Worm (Caenorhabditis elegans) whole organism, L1 larva: Measurements from ENCODE around the gene ZC204.17.
A peak's percentile ranks its signal among the peaks of the same experiment; 100 is the strongest.

Source experiments
- C16A3.4 ChIP-seq: fragments of 150-350 bp; optimal IDR thresholded peaks from 2 replicates; lab custom pipeline; 2014; ENCODE audit warnings: missing biosample characterization, missing genetic modification characterization
- F16B12.6 ChIP-seq: fragments of 150-350 bp; optimal IDR thresholded peaks from 2 replicates; lab custom pipeline; 2014; ENCODE audit warnings: missing biosample characterization, missing genetic modification characterization
- aha-1 ChIP-seq: fragments of 150-350 bp; optimal IDR thresholded peaks from 2 replicates; lab custom pipeline; 2014; ENCODE audit warnings: missing biosample characterization, missing genetic modification characterization
- aly-2 ChIP-seq: fragments of 150-350 bp; optimal IDR thresholded peaks from 2 replicates; lab custom pipeline; 2014; ENCODE audit warnings: missing biosample characterization, missing genetic modification characterization
- ama-1 ChIP-seq: fragments of 150-350 bp; optimal IDR thresholded peaks from 2 replicates; lab custom pipeline; 2014
- blmp-1 ChIP-seq: fragments of 150-350 bp; optimal IDR thresholded peaks from 2 replicates; lab custom pipeline; 2014; ENCODE audit warnings: missing biosample characterization, missing genetic modification characterization
- ceh-8 ChIP-seq: fragments of 200-800 bp; sonication (Bioruptor generic); optimal IDR thresholded peaks from 2 replicates; lab custom pipeline; 2018; ENCODE audit warnings: mild to moderate bottlenecking, missing genetic modification characterization, moderate library complexity, missing compliant biosample characterization
- ceh-82 ChIP-seq, 3 experiments: fragments of 150-350 bp in 1 of 3; sonication (generic microtip) in 2 of 3; optimal IDR thresholded peaks; 2 replicates each; lab custom pipeline; 2014 to 2017; ENCODE audit warnings: missing biosample characterization in 3 of 3, missing genetic modification characterization in 3 of 3
- ceh-90 ChIP-seq: sonication (generic microtip); optimal IDR thresholded peaks from 2 replicates; lab custom pipeline; 2016; ENCODE audit warnings: missing genetic modification characterization, missing compliant biosample characterization
- dpl-1 ChIP-seq, 3 experiments: fragments of 150-350 bp in 2 of 3; sonication (generic microtip) in 1 of 3; optimal IDR thresholded peaks; 2 replicates each; lab custom pipeline; 2014 to 2017; ENCODE audit warnings: missing biosample characterization in 3 of 3, missing genetic modification characterization in 3 of 3, missing genetic modification reagents in 3 of 3
- dsc-1 ChIP-seq: sonication (generic microtip); optimal IDR thresholded peaks from 2 replicates; lab custom pipeline; 2016; ENCODE audit warnings: mild to moderate bottlenecking, missing genetic modification characterization, missing compliant biosample characterization
- efl-1 ChIP-seq, 4 experiments: fragments of 150-350 bp; optimal IDR thresholded peaks in 3 of 4; peaks in 1 of 4; 1 replicate in 1 of 4; 2 replicates in 3 of 4; lab custom pipeline; 2014; ENCODE audit warnings: missing biosample characterization in 2 of 4, missing genetic modification characterization in 2 of 4, missing genetic modification reagents in 2 of 4
- efl-3 ChIP-seq: fragments of 200-800 bp; sonication (Bioruptor generic); optimal IDR thresholded peaks from 2 replicates; lab custom pipeline; 2018; ENCODE audit warnings: mild to moderate bottlenecking, missing genetic modification characterization, missing compliant biosample characterization
- egl-13 ChIP-seq: sonication (generic microtip); optimal IDR thresholded peaks from 2 replicates; lab custom pipeline; 2016; ENCODE audit warnings: missing genotype, missing genetic modification reagents, missing genetic modification characterization, missing compliant biosample characterization
- egl-27 ChIP-seq, 2 experiments: fragments of 150-350 bp in 1 of 2; sonication (generic microtip); optimal IDR thresholded peaks; 3 replicates each; lab custom pipeline; 2017 to 2018; ENCODE audit warnings: missing biosample characterization in 2 of 2, missing genetic modification characterization in 2 of 2, missing genetic modification reagents in 2 of 2
- elt-2 ChIP-seq: sonication (generic microtip); optimal IDR thresholded peaks from 2 replicates; lab custom pipeline; 2016; ENCODE audit warnings: missing genetic modification characterization, mild to moderate bottlenecking, inconsistent platforms, missing compliant biosample characterization, missing genetic modification reagents
- elt-3 ChIP-seq, 6 experiments: fragments of 150-350 bp in 1 of 6; sonication (generic microtip); optimal IDR thresholded peaks; 2 replicates each; lab custom pipeline; 2017 to 2018; ENCODE audit warnings: missing biosample characterization in 6 of 6, missing genetic modification characterization in 6 of 6, inconsistent platforms in 1 of 6
- ets-5 ChIP-seq: fragments of 200-800 bp; sonication (Bioruptor generic); IDR thresholded peaks from 2 replicates; pipeline ENCODE4 v1.3.6; 2022; ENCODE audit warnings: missing genetic modification characterization, missing compliant biosample characterization
- fkh-10 ChIP-seq: sonication (generic microtip); optimal IDR thresholded peaks from 2 replicates; lab custom pipeline; 2017; ENCODE audit warnings: missing biosample characterization, missing genetic modification reagents, missing genetic modification characterization
- fkh-8 ChIP-seq: sonication (generic microtip); optimal IDR thresholded peaks from 2 replicates; lab custom pipeline; 2016; ENCODE audit warnings: mild to moderate bottlenecking, missing genetic modification characterization, missing compliant biosample characterization
- fos-1 ChIP-seq: fragments of 150-350 bp; optimal IDR thresholded peaks from 2 replicates; lab custom pipeline; 2014; ENCODE audit warnings: missing biosample characterization, missing genetic modification characterization
- hlh-4 ChIP-seq: sonication (generic microtip); optimal IDR thresholded peaks from 2 replicates; lab custom pipeline; 2016; ENCODE audit warnings: mild to moderate bottlenecking, missing genetic modification characterization, missing compliant biosample characterization
- jun-1 ChIP-seq: fragments of 150-350 bp; optimal IDR thresholded peaks from 2 replicates; lab custom pipeline; 2014; ENCODE audit warnings: missing biosample characterization, missing genetic modification reagents, missing genetic modification characterization
- lin-14 ChIP-seq: fragments of 200-800 bp; sonication (Bioruptor generic); optimal IDR thresholded peaks from 2 replicates; lab custom pipeline; 2018; ENCODE audit warnings: mild to moderate bottlenecking, missing genetic modification characterization, moderate library complexity, missing compliant biosample characterization
- lin-35 ChIP-seq, 2 experiments: fragments of 150-350 bp; optimal IDR thresholded peaks; 2 replicates each; lab custom pipeline; 2014; ENCODE audit warnings: missing biosample characterization in 2 of 2, missing genetic modification characterization in 2 of 2, missing genetic modification reagents in 2 of 2
- mab-9 ChIP-seq: fragments of 200-800 bp; sonication (Bioruptor generic); IDR thresholded peaks from 2 replicates; pipeline ENCODE4 v1.3.6; 2022; ENCODE audit warnings: missing genetic modification reagents, missing genetic modification characterization, missing compliant biosample characterization
- mef-2 ChIP-seq: fragments of 150-350 bp; optimal IDR thresholded peaks from 2 replicates; lab custom pipeline; 2014; ENCODE audit warnings: missing biosample characterization, missing genetic modification characterization
- nhr-11 ChIP-seq: fragments of 150-350 bp; optimal IDR thresholded peaks from 2 replicates; lab custom pipeline; 2014; ENCODE audit warnings: missing biosample characterization, missing genetic modification characterization
- nhr-12 ChIP-seq: sonication (generic microtip); optimal IDR thresholded peaks from 2 replicates; lab custom pipeline; 2017; ENCODE audit warnings: missing biosample characterization, missing genetic modification characterization
- nhr-237 ChIP-seq: fragments of 150-350 bp; optimal IDR thresholded peaks from 2 replicates; lab custom pipeline; 2014; ENCODE audit warnings: missing biosample characterization, missing genetic modification characterization
- nhr-28 ChIP-seq: fragments of 150-350 bp; optimal IDR thresholded peaks from 2 replicates; lab custom pipeline; 2014; ENCODE audit warnings: missing biosample characterization, missing genetic modification characterization
- nhr-47 ChIP-seq: sonication (generic microtip); optimal IDR thresholded peaks from 2 replicates; lab custom pipeline; 2016; ENCODE audit warnings: mild to moderate bottlenecking, missing genetic modification characterization, moderate library complexity, missing compliant biosample characterization
- nhr-85 ChIP-seq: sonication (generic microtip); peaks from one replicate; lab custom pipeline; 2016; ENCODE audit warnings: missing genetic modification characterization, inconsistent platforms, missing compliant biosample characterization
- pag-3 ChIP-seq: sonication (generic microtip); optimal IDR thresholded peaks from 2 replicates; lab custom pipeline; 2017; ENCODE audit warnings: missing genetic modification characterization, mild to moderate bottlenecking, missing compliant biosample characterization, antibody characterized with exemption, borderline replicate concordance; ENCODE audit not compliant: insufficient read depth
- pqm-1 ChIP-seq: sonication (generic microtip); optimal IDR thresholded peaks from 3 replicates; lab custom pipeline; 2017; ENCODE audit warnings: missing biosample characterization, missing genetic modification characterization
- tlp-1 ChIP-seq: fragments of 150-350 bp; optimal IDR thresholded peaks from 2 replicates; lab custom pipeline; 2014; ENCODE audit warnings: missing biosample characterization, missing genetic modification characterization
- unc-130 ChIP-seq: fragments of 150-350 bp; optimal IDR thresholded peaks from 2 replicates; lab custom pipeline; 2017; ENCODE audit warnings: missing biosample characterization, missing genetic modification characterization, inconsistent platforms
- unc-30 ChIP-seq: sonication (generic microtip); optimal IDR thresholded peaks from 2 replicates; lab custom pipeline; 2017; ENCODE audit warnings: missing biosample characterization, missing genetic modification characterization
- unc-86 ChIP-seq: sonication (generic microtip); optimal IDR thresholded peaks from 2 replicates; lab custom pipeline; 2016; ENCODE audit warnings: missing genetic modification characterization, missing compliant biosample characterization
- vab-15 ChIP-seq: sonication (generic microtip); optimal IDR thresholded peaks from 2 replicates; lab custom pipeline; 2017; ENCODE audit warnings: missing genotype, mild to moderate bottlenecking, missing genetic modification characterization, missing compliant biosample characterization
- xbp-1 ChIP-seq: sonication (generic microtip); optimal IDR thresholded peaks from 2 replicates; lab custom pipeline; 2016; ENCODE audit warnings: missing genetic modification characterization, missing compliant biosample characterization
- zip-4 ChIP-seq: fragments of 200-800 bp; sonication (Bioruptor generic); optimal IDR thresholded peaks from 2 replicates; lab custom pipeline; 2018; ENCODE audit warnings: mild to moderate bottlenecking, missing genetic modification characterization, moderate library complexity, missing compliant biosample characterization
- ztf-4 ChIP-seq: fragments of 150-350 bp; optimal IDR thresholded peaks from 2 replicates; lab custom pipeline; 2014; ENCODE audit warnings: missing biosample characterization, missing genetic modification characterization

ZC204.17 gene

DNA sequence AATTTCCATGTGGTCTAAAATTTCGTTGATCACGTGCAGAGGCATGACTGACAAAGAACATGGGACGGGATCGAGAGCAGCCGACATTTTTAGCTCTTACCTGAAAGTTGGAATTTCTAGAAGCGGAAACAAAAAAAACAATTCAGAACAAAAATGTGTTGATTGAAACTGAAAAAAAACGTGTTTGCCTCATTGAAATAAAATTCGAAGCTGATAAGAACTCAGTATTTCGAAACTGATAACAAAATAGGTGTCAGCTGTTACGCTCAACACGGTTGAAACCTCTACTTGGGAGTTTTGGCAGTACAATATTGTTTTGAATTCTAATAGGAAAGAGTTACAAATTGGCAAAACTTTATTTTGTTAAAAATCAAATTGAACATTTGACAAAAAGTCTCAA, 37.2 kb downstream of the ZC204.17 start:
- TF ChIP-seq nhr-47 (tag; lab: Kevin White, UChicago) (no peak), unc-30 (tag; lab: Kevin White, UChicago) (no peak), elt-2 (tag; lab: Kevin White, UChicago) (peak; percentile 82), egl-27 (tag; optimal IDR thresholded peaks at IDR 0.05; lab: Kevin White, UChicago) (no peak), xbp-1 (tag; lab: Kevin White, UChicago) (no peak), ceh-90 (tag; lab: Kevin White, UChicago) (no peak), C16A3.4 (no peak), aly-2 (no peak), lin-35 (GFP tag; optimal IDR thresholded peaks at IDR 0.05; lab: Kevin White, UChicago) (peak in 1 of 2 experiments; percentile 33), nhr-12 (tag; lab: Kevin White, UChicago) (no peak), ceh-82 (tag; optimal IDR thresholded peaks at IDR 0.05; lab: Kevin White, UChicago) (no peak), efl-3 (GFP tag; lab: Kevin White, UChicago) (no peak), jun-1 (tag; lab: Kevin White, UChicago) (no peak), F16B12.6 (no peak), tlp-1 (tag; lab: Kevin White, UChicago) (peak; percentile 4), pag-3 (tag; lab: Kevin White, UChicago) (no peak), blmp-1 (tag; lab: Kevin White, UChicago) (no peak), zip-4 (GFP tag; lab: Kevin White, UChicago) (no peak), fkh-10 (GFP tag; lab: Kevin White, UChicago) (no peak), ets-5 (GFP tag; lab: Robert Waterston, UW) (no peak), fos-1 (tag; lab: Kevin White, UChicago) (no peak)

DNA sequence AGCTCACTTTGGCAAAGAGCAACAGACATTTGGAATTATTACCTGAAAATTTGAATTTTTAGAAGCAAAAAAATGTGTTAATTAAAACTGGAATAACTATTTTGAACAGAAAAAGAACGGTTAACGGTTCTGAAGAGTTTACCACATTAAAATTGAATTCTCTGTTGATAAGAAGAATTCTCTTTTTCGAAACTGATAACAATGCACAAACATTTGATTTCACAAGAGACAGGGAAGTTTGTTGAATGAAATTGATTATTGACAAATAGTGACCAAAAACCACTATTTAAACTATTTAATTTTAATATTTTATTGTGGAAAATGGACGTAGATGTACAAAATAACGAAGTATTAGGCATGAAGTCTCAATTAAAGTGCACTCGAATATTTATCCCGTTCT, 38.5 kb downstream of the ZC204.17 start:
- TF ChIP-seq aha-1 (tag; lab: Kevin White, UChicago) (no peak), elt-2 (tag; lab: Kevin White, UChicago) (peak; percentile 64), unc-130 (tag; lab: Kevin White, UChicago) (no peak)
- TF ChIP-seq, all 84 proteins: peak for 1

DNA sequence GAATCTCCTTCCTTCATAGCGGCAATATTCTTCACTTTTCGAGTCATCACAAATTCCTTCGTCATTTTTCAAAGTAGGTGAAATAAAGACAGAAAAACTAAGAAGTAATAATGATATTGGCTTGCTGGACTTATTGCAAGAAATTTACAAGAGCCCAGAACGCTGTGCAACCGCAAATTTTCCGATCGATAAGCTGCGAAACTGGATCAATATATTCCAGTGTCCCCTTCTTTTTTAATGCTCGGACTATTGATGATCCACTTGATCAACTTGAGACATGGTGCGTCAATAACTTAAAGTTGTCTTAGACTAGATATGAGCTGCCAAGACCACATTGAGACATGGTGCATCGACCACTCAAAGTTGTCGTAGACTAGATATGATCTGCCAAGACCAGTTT, 40.0 kb downstream of the ZC204.17 start, which contains the start of gene bath-33:
Gene bath-33 (minus strand): TSS at position 101 of the 400 bp plus-strand sequence.
- TF ChIP-seq pqm-1 (tag; lab: Kevin White, UChicago) (no peak), ztf-4 (tag; lab: Kevin White, UChicago) (no peak), C16A3.4 (no peak), nhr-237 (tag; lab: Kevin White, UChicago) (no peak), efl-1 (optimal IDR thresholded peaks at IDR 0.05; lab: Kevin White, UChicago) (no peak), efl-1 (GFP tag; optimal IDR thresholded peaks at IDR 0.05 in 1 of 2; lab: Kevin White, UChicago) (no peak), nhr-28 (tag; lab: Kevin White, UChicago) (no peak), dpl-1 (GFP tag; optimal IDR thresholded peaks at IDR 0.05; lab: Kevin White, UChicago) (no peak), lin-14 (no peak), ceh-8 (no peak), nhr-85 (tag; lab: Kevin White, UChicago) (no peak), pag-3 (tag; lab: Kevin White, UChicago) (no peak), mab-9 (no peak), unc-86 (no peak)
- TF ChIP-seq, all 84 proteins: peak for 0

DNA sequence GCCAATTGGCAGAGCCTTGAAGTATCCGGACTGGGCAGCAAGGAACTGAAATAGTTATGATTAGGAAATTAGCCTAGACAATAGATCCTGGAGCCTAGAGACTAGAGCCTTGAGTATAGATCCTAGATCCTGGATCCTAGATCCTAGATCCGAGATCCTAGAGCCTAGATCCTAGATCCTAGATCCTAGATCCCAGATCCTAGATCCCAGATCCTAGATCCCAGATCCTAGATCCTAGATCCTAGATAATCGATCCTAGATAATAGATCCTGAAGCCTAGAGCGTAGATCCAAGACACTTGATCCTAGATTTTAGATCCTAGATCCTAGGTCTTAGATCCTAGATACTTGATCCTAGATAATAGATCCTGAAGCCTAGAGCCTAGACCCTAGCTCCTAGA, 41.1 kb downstream of the ZC204.17 start:
- no peak for TF ChIP-seq ceh-8
- TF ChIP-seq ama-1 (lab: Kevin White, UChicago), result no peak
- TF ChIP-seq blmp-1 (tag; lab: Kevin White, UChicago), result no peak
- no peak for TF ChIP-seq nhr-28 (tag; lab: Kevin White, UChicago)
- no peak for TF ChIP-seq ceh-82 (tag; optimal IDR thresholded peaks at IDR 0.05; lab: Kevin White, UChicago)
- TF ChIP-seq fos-1 (tag; lab: Kevin White, UChicago), result no peak
- TF ChIP-seq fkh-8 (tag; lab: Kevin White, UChicago), result no peak
- TF ChIP-seq unc-86, result no peak
- no peak for TF ChIP-seq elt-3 (tag; optimal IDR thresholded peaks at IDR 0.05; lab: Kevin White, UChicago)
- no peak for TF ChIP-seq egl-13
- TF ChIP-seq nhr-11, result no peak
- no peak for TF ChIP-seq dsc-1 (tag; lab: Kevin White, UChicago)
- TF ChIP-seq nhr-12 (tag; lab: Kevin White, UChicago), result no peak
- TF ChIP-seq egl-27 (tag; optimal IDR thresholded peaks at IDR 0.05; lab: Kevin White, UChicago), result no peak
- no peak for TF ChIP-seq hlh-4 (tag; lab: Kevin White, UChicago)
- no peak for TF ChIP-seq unc-130 (tag; lab: Kevin White, UChicago)
- no peak for TF ChIP-seq mef-2 (tag; lab: Kevin White, UChicago)
- TF ChIP-seq pqm-1 (tag; lab: Kevin White, UChicago), result no peak
- TF ChIP-seq vab-15, result no peak
